Worm (Caenorhabditis elegans): ENCODE measurements around the gene F54F7.6.

- TF ChIP-seq nhr-28 (tag; optimal IDR thresholded peaks at IDR 0.05) (no peak), elt-2 (tag; optimal IDR thresholded peaks at IDR 0.05) (no peak), lin-39 (tag; optimal IDR thresholded peaks at IDR 0.05) (no peak)
These were observed at the start of gene F54F7.6 for ce11 chrX:11865083-11865482.
